Worm (Caenorhabditis elegans) whole organism, young adult: ENCODE results near the gene F59C12.3.

ENCODE experiments used
- F23B12.7 ChIP-seq: sonication (generic microtip); optimal IDR thresholded peaks from 2 replicates; lab custom pipeline; 2017; ENCODE audit warnings: missing genetic modification characterization, mild to moderate bottlenecking, missing compliant biosample characterization, antibody characterized with exemption, moderate library complexity; ENCODE audit not compliant: insufficient read depth
- F55B11.4 ChIP-seq: sonication (generic microtip); optimal IDR thresholded peaks from 2 replicates; lab custom pipeline; 2016; ENCODE audit warnings: missing compliant biosample characterization, missing genetic modification characterization, borderline replicate concordance; ENCODE audit not compliant: insufficient read depth
- F57C9.4 ChIP-seq: sonication (generic microtip); optimal IDR thresholded peaks from 2 replicates; lab custom pipeline; 2017; ENCODE audit warnings: mild to moderate bottlenecking, missing genetic modification characterization, missing compliant biosample characterization
- K12H6.12 ChIP-seq: fragments of 200-800 bp; sonication (Bioruptor generic); optimal IDR thresholded peaks from 2 replicates; lab custom pipeline; 2018; ENCODE audit warnings: mild to moderate bottlenecking, missing genetic modification characterization, missing compliant biosample characterization
- Y79H2A.3 ChIP-seq: fragments of 200-800 bp; sonication (Bioruptor generic); conservative IDR thresholded peaks from 2 replicates; pipeline ENCODE4 v1.3.6; 2022; ENCODE audit warnings: missing genetic modification reagents, missing genetic modification characterization, missing compliant biosample characterization
- aptf-3 ChIP-seq: fragments of 200-800 bp; sonication (Bioruptor generic); IDR thresholded peaks from 2 replicates; pipeline ENCODE4 v1.3.6; 2022; ENCODE audit warnings: missing genetic modification characterization, missing compliant biosample characterization
- chd-7 ChIP-seq: sonication (generic microtip); optimal IDR thresholded peaks from 2 replicates; lab custom pipeline; 2016; ENCODE audit warnings: mild to moderate bottlenecking, missing genetic modification characterization, moderate library complexity, missing compliant biosample characterization
- let-607 ChIP-seq, 2 experiments: fragments of 200-800 bp in 1 of 2; sonication (Bioruptor generic) in 1 of 2; sonication (generic microtip) in 1 of 2; optimal IDR thresholded peaks; 2 replicates each; lab custom pipeline; 2016 to 2018; ENCODE audit warnings: mild to moderate bottlenecking in 2 of 2, missing compliant biosample characterization in 2 of 2, missing genetic modification characterization in 2 of 2, moderate library complexity in 2 of 2, missing genotype in 1 of 2
- nfya-1 ChIP-seq: sonication (generic microtip); optimal IDR thresholded peaks from 2 replicates; lab custom pipeline; 2017; ENCODE audit warnings: antibody characterized with exemption, missing compliant biosample characterization, missing genetic modification characterization, borderline replicate concordance; ENCODE audit not compliant: insufficient read depth
- pha-4 ChIP-seq: fragments of 150-350 bp; sonication (generic microtip); optimal IDR thresholded peaks from 2 replicates; lab custom pipeline; 2014; ENCODE audit warnings: missing biosample characterization, missing genetic modification reagents, missing genetic modification characterization
- sea-2 ChIP-seq: fragments of 200-800 bp; sonication (Bioruptor generic); IDR thresholded peaks from 2 replicates; pipeline ENCODE4 v1.3.6; 2022; ENCODE audit warnings: missing genetic modification characterization, missing compliant biosample characterization
- snpc-4 ChIP-seq, 5 experiments: fragments of 150-350 bp in 1 of 5; sonication (generic microtip) in 4 of 5; optimal IDR thresholded peaks; 2 replicates each; lab custom pipeline; 2014 to 2018; ENCODE audit warnings: missing genetic modification characterization in 5 of 5, missing biosample characterization in 3 of 5, antibody characterized with exemption in 2 of 5, mild to moderate bottlenecking in 2 of 5, missing compliant biosample characterization in 2 of 5, missing genotype in 2 of 5, moderate library complexity in 2 of 5, missing genetic modification reagents in 1 of 5
- tbp1 ChIP-seq: fragments of 200-800 bp; sonication (Bioruptor generic); optimal IDR thresholded peaks from 2 replicates; lab custom pipeline; 2018; ENCODE audit warnings: mild to moderate bottlenecking, missing genetic modification characterization, missing compliant biosample characterization
- unc-62 ChIP-seq: fragments of 150-350 bp; optimal IDR thresholded peaks from 2 replicates; lab custom pipeline; 2014; ENCODE audit warnings: missing biosample characterization, missing genetic modification reagents, missing genetic modification characterization

DNA sequence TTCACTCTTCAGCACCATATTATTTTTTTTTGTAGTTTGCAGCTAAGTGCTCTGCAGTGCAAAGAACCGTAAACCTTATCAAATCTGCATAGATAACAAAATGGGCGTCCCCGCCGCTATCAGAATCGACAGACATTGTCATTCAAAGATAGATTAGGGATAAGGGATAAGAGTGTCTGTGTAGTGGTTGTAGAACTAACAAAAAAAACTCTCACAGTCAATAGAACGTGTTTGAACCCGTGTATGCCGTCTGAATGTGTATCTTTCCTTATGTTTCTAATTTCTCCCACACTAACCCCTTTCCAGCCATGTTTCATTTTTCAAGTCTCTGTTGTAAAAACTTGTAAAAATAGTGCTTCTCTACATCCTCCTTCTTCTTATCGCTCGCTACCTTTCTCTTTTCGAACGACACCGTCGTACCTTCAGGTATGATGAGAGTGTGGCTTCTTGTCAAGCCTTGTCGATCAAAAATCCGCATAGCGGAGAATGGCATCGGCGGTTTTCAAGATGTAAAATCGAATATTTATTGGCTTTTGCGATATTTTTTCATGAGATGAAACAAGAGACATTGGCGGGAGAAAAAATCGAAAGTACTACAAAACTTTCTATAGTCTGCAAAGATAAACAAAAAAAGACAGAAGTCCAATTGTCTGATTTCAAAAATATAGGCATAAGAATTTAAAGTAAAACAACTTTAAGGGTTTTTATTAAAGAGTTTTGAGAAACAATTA, 15.9 kb upstream of the F59C12.3 start:
- TF ChIP-seq Y79H2A.3 (GFP tag; lab: Robert Waterston, UW) (no peak), F55B11.4 (tag; lab: Kevin White, UChicago) (no peak), F57C9.4 (tag; lab: Kevin White, UChicago) (no peak), F23B12.7 (tag; lab: Kevin White, UChicago) (no peak), tbp1 (GFP tag; lab: Kevin White, UChicago) (no peak), nfya-1 (tag; lab: Kevin White, UChicago) (no peak), chd-7 (tag; lab: Kevin White, UChicago) (no peak), snpc-4 (GFP tag; optimal IDR thresholded peaks at IDR 0.05; lab: Kevin White, UChicago) (no peak), snpc-4 (tag; optimal IDR thresholded peaks at IDR 0.05; lab: Kevin White, UChicago) (no peak), aptf-3 (GFP tag; lab: Robert Waterston, UW) (no peak), pha-4 (tag; lab: Kevin White, UChicago) (no peak), sea-2 (GFP tag; lab: Robert Waterston, UW) (no peak), unc-62 (GFP tag; lab: Kevin White, UChicago) (no peak), K12H6.12 (no peak), let-607 (tag; optimal IDR thresholded peaks at IDR 0.05; lab: Kevin White, UChicago) (no peak)
